Worm (Caenorhabditis elegans) whole organism, young adult: ENCODE results near the gene Y41C4A.7.

ENCODE experiments used
- chd-7 ChIP-seq: sonication (generic microtip); optimal IDR thresholded peaks from 2 replicates; lab custom pipeline; 2016; ENCODE audit warnings: mild to moderate bottlenecking, missing genetic modification characterization, moderate library complexity, missing compliant biosample characterization
- lir-1 ChIP-seq: fragments of 200-800 bp; sonication (Bioruptor generic); conservative IDR thresholded peaks from 2 replicates; pipeline ENCODE4 v1.3.6; 2022; ENCODE audit warnings: missing genetic modification reagents, missing genetic modification characterization, missing compliant biosample characterization
- nhr-179 ChIP-seq: sonication (generic microtip); optimal IDR thresholded peaks from 2 replicates; lab custom pipeline; 2016; ENCODE audit warnings: mild to moderate bottlenecking, missing genetic modification characterization, missing compliant biosample characterization
- snpc-1.1 ChIP-seq: sonication (generic microtip); optimal IDR thresholded peaks from 2 replicates; lab custom pipeline; 2017; ENCODE audit warnings: missing genetic modification characterization, mild to moderate bottlenecking, missing compliant biosample characterization, antibody characterized with exemption, moderate library complexity, missing genotype, missing genetic modification reagents; ENCODE audit not compliant: insufficient read depth

DNA sequence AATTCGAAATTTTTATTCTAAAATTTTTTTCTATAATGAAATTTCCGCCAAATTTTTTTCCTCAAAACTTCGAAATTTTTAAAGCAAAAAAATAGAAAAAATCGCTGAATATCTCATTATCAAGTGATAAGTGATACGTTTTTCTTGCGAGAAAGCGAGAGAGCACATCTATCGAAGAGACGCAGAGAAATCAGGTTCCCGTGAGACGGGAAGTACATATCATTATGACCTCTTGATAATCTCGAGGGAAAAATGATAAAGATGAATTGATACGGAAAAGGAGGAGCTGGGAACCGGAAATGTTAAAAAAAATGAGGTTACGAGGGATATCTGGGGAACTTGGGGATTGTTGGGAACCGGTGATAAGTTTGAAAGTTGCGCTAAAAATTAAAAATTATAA, 28.3 kb downstream of the Y41C4A.7 start:
- TF ChIP-seq lir-1 (GFP tag; lab: Robert Waterston, UW) (no peak), chd-7 (tag; lab: Kevin White, UChicago) (no peak), snpc-1.1 (tag; lab: Kevin White, UChicago) (no peak), nhr-179 (tag; lab: Kevin White, UChicago) (no peak)
